Worm (Caenorhabditis elegans): ENCODE measurements around the gene fbxc-27.
"Not testable (repeated sequence)": the region's sequence is repeated elsewhere in the genome, so short reads cannot be mapped to it uniquely, and the experiment has no call there.

Gene fbxc-27

DNA sequence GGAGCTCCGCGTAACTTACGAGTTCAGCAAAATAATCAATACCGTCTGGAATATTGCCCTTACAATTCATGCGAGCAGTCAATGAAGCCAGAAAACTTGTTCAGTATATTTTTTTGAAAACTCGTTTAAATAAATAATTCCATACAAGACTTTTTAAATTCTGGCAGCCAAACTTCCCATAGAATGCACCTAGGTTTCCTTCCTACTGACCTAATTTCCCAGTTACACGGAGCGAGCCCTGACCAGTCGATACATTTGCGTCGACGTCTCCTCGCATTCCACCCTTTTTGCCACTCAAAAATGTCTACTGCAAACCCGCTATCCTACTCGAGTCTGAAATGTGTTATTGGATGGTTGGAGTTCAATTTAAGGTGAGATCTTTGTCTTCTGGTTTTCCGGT, 7.8 kb downstream of the fbxc-27 start, which contains the start of gene fbxc-30:
Gene fbxc-30 (plus strand): TSS at position 301 of the 400 bp plus-strand sequence.
- TF ChIP-seq ztf-25 (GFP tag; IDR thresholded peaks at IDR 0.05) (no peak), hrde-1 (tag; optimal IDR thresholded peaks at IDR 0.05; ENCODE audit: borderline replicate concordance) (no peak), ccch-3 (GFP tag; optimal IDR thresholded peaks at IDR 0.05) (no peak), bed-1 (GFP tag; IDR thresholded peaks at IDR 0.05) (no peak), zfh-2 (GFP tag; conservative IDR thresholded peaks at IDR 0.05) (no peak), ceh-27 (GFP tag; optimal IDR thresholded peaks at IDR 0.05) (no peak), hlh-26 (GFP tag; conservative IDR thresholded peaks at IDR 0.05) (no peak), nfyb-1 (GFP tag; IDR thresholded peaks at IDR 0.05) (no peak), sdz-38 (tag; optimal IDR thresholded peaks at IDR 0.05) (no peak), K12H6.12 (tag; optimal IDR thresholded peaks at IDR 0.05) (no peak)

DNA sequence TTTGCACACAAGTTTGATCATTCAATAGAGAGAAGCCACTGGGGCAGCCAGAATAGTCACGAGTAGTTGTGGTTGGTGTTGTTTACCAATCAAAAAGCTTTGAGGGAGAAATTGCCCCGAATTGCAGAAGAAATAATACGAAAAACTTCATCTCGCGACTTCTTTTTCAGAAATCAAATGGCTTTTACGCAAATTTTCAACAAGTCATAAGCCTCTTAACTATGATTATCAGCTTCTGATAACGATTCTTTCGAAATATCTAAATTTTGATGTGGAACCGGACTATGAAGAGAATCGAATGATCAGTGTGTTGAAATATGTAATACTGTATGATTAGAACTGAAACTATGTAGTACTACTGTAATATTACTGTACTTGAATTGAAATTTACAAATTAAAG, 10.8 kb downstream of the fbxc-27 start:
- TF ChIP-seq bed-2 (GFP tag; IDR thresholded peaks at IDR 0.05) (no peak), egl-44 (GFP tag; IDR thresholded peaks at IDR 0.05) (no peak), akir-1 (GFP tag; optimal IDR thresholded peaks at IDR 0.05) (no peak), C17E4.6 (GFP tag; IDR thresholded peaks at IDR 0.05) (no peak), D2030.7 (GFP tag; IDR thresholded peaks at IDR 0.05) (no peak), F10E7.11 (tag; optimal IDR thresholded peaks at IDR 0.05) (no peak), hlh-26 (GFP tag; conservative IDR thresholded peaks at IDR 0.05) (no peak)

DNA sequence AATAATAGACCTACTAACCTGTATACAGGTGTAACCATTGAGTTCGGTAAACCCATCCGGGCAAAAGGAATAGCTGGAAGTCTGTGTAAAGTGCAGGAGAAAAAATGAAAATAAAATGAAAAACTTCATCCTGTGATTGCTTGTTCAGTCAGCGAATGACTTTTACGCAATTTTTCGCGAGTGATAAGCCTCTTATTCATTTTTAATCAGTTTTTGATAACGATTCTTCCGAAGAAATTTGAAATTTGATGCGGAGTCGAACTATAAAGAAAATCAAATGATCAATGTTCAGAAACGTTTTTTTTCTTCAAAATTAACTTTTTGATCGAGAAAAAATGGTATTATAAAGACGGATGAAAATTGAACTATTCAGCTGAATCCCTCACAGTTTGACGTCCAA, 13.2 kb downstream of the fbxc-27 start:
- TF ChIP-seq nhr-80 (tag; optimal IDR thresholded peaks at IDR 0.05) (peak; percentile 44), nhr-27 (tag; optimal IDR thresholded peaks at IDR 0.05) (no peak)

DNA sequence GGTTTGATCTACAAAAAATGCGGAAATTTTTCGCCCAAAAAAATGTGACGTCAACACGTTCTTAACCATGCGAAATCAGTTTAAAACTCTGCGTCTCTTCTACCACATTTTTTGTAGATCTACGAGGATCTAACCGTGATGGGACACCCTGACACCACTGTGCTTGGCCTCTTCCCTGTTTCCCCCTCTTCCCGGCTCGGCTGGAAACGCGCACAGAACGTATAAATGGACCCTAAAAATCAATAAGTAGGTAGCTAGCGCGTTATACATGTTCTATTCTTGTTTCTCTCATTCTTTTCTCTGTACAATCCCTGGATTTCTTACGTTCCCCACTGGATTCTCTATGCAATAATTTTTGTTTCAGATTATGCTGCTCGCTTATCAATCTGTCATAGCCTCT, 14.0 kb downstream of the fbxc-27 start, which contains the start of gene fbxc-28:
Gene fbxc-28 (plus strand): TSS at position 301 of the 400 bp plus-strand sequence.
- no peak for TF ChIP-seq egl-44 (GFP tag; IDR thresholded peaks at IDR 0.05)
- TF ChIP-seq akir-1 (GFP tag; optimal IDR thresholded peaks at IDR 0.05), result no peak
- TF ChIP-seq F55B11.4 (tag; optimal IDR thresholded peaks at IDR 0.05; ENCODE audit: borderline replicate concordance, insufficient read depth), result no peak
- TF ChIP-seq somi-1 (GFP tag; optimal IDR thresholded peaks at IDR 0.05), result no peak

DNA sequence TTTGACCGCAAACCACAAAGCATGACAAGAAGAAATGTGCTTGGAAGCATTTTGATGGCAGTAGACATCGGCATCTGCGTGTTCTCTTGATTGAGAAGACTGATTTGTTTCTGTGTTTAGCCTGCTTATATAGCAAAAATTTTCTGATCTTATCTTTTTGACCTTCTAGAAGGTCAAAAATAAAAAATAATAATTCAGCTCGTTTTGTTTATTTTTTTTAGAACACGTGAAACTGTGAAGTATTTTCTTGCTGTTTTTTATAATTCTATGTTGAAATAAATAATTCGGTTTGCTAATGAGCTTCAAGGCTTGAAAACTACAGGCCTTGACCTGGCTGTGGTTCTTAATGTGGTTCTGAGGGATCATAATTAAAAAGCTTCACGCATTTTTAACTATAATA, 17.8 kb downstream of the fbxc-27 start, which contains the start of gene R07C3.13:
Gene R07C3.13 (minus strand): TSS at position 101 of the 400 bp plus-strand sequence.
- TF ChIP-seq lin-35 (GFP tag; optimal IDR thresholded peaks at IDR 0.05) (no peak), ztf-3 (GFP tag; optimal IDR thresholded peaks at IDR 0.05) (no peak), hlh-12 (tag; optimal IDR thresholded peaks at IDR 0.05) (no peak), sea-2 (GFP tag; IDR thresholded peaks at IDR 0.05) (no peak), ztf-26 (tag; optimal IDR thresholded peaks at IDR 0.05) (no peak), repo-1 (tag; optimal IDR thresholded peaks at IDR 0.05) (no peak), D2030.7 (GFP tag; IDR thresholded peaks at IDR 0.05) (no peak), hrde-1 (tag; optimal IDR thresholded peaks at IDR 0.05; ENCODE audit: borderline replicate concordance) (no peak), lag-1 (GFP tag; IDR thresholded peaks at IDR 0.05) (no peak), sdz-38 (tag; optimal IDR thresholded peaks at IDR 0.05) (no peak)

DNA sequence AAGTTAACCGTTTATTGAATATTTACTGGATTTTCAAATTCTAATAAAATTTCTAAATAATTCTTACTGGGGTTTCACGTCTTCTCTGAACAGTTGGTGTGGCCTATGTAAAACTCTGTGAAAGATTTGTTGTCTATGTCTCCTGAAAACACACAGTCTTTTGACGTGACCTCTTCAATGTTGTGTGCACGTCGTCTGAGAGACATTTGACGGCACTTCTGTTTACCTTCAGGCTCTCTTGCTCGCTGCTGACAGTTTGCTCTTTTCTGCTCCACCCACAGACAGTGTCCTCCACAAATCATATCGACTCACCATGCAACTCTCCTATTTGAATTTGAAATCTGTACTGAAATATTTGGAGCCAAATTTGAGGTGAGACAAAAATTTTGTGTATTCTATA, 21.3 kb downstream of the fbxc-27 start, which contains the start of gene fbxc-34:
Gene fbxc-34 (plus strand): TSS at position 301 of the 400 bp plus-strand sequence.
- TF ChIP-seq ceh-27 (GFP tag; optimal IDR thresholded peaks at IDR 0.05); pha-4 (tag; optimal IDR thresholded peaks at IDR 0.05); ceh-100 (GFP tag; IDR thresholded peaks at IDR 0.05): not testable (repeated sequence)

Data from whole organism, young adult.